Fruit fly (Drosophila melanogaster) whole organism: ENCODE measurements around the gene Myt1.

ENCODE experiments used
- CG8478 ChIP-seq: fragments of >200 bp; optimal IDR thresholded peaks from 2 replicates; lab custom pipeline; 2018; ENCODE audit warnings: inconsistent platforms
- pan ChIP-seq: fragments of >200 bp; optimal IDR thresholded peaks from 2 replicates; lab custom pipeline; 2017
- psq ChIP-seq: fragments of >200 bp; optimal IDR thresholded peaks from 2 replicates; lab custom pipeline; 2017
- usp ChIP-seq: fragments of >200 bp; optimal IDR thresholded peaks from 2 replicates; lab custom pipeline; 2017; ENCODE audit warnings: missing biosample characterization, missing genetic modification characterization, mixed read lengths

DNA sequence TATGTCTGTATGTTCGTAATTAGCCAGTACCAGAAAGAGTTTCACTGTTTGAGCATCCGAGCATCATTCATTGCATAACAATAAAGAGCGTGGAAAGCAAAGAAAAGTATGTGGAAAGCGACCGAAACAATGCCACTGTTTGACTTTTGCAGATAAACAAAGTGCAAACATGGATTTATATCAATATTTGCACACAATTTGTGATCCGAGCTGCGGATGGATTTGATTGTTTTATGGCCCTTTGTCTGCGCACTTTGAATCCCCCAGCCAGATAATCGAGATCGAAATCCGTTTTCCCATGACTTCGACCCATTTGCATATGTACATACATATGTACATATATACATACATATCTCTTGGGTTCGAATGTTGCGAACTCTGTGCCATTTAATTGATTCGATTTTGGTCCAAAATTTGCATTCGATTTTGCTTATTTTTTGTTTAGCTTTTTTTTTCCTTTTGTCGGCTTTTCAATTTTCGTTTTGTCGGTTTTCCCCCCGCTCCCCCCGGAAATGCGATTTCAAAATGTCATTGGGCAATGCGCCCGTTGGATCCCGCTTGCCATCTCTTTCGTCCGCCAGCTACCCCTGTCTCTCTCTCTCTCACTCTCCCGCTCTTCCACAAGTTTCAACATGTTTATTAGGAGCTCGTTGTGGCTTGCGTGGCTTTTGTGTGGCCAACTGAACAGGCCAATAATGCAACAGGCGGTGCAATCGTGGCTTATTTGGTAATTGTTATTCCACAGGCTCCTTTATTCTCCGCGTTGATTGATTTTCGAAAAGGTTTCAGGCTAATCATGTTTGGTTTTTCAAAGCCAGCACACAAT is 6.1 kb upstream of the Myt1 start:
- TF ChIP-seq usp (no peak), pan (lab: Kevin White, UChicago) (no peak), CG8478 (lab: Kevin White, UChicago) (no peak), psq (no peak)
